Worm (Caenorhabditis elegans) whole organism, L1 larva: Measurements from ENCODE around the gene mdt-15.
A peak's percentile ranks its signal among the peaks of the same experiment; 100 is the strongest.

Experiments
- C04F5.9 ChIP-seq: sonication (generic microtip); optimal IDR thresholded peaks from 2 replicates; lab custom pipeline; 2016; ENCODE audit warnings: missing genetic modification characterization, missing compliant biosample characterization
- F16B12.6 ChIP-seq: fragments of 150-350 bp; optimal IDR thresholded peaks from 2 replicates; lab custom pipeline; 2014; ENCODE audit warnings: missing biosample characterization, missing genetic modification characterization
- aly-2 ChIP-seq: fragments of 150-350 bp; optimal IDR thresholded peaks from 2 replicates; lab custom pipeline; 2014; ENCODE audit warnings: missing biosample characterization, missing genetic modification characterization
- ama-1 ChIP-seq: fragments of 150-350 bp; optimal IDR thresholded peaks from 2 replicates; lab custom pipeline; 2014
- ceh-63 ChIP-seq: fragments of 200-800 bp; sonication (Bioruptor generic); optimal IDR thresholded peaks from 2 replicates; lab custom pipeline; 2018; ENCODE audit warnings: mild to moderate bottlenecking, missing genetic modification characterization, missing compliant biosample characterization
- ceh-8 ChIP-seq: fragments of 200-800 bp; sonication (Bioruptor generic); optimal IDR thresholded peaks from 2 replicates; lab custom pipeline; 2018; ENCODE audit warnings: mild to moderate bottlenecking, missing genetic modification characterization, moderate library complexity, missing compliant biosample characterization
- ceh-82 ChIP-seq, 3 experiments: fragments of 150-350 bp in 1 of 3; sonication (generic microtip) in 2 of 3; optimal IDR thresholded peaks; 2 replicates each; lab custom pipeline; 2014 to 2017; ENCODE audit warnings: missing biosample characterization in 3 of 3, missing genetic modification characterization in 3 of 3
- dsc-1 ChIP-seq: sonication (generic microtip); optimal IDR thresholded peaks from 2 replicates; lab custom pipeline; 2016; ENCODE audit warnings: mild to moderate bottlenecking, missing genetic modification characterization, missing compliant biosample characterization
- efl-3 ChIP-seq: fragments of 200-800 bp; sonication (Bioruptor generic); optimal IDR thresholded peaks from 2 replicates; lab custom pipeline; 2018; ENCODE audit warnings: mild to moderate bottlenecking, missing genetic modification characterization, missing compliant biosample characterization
- egl-27 ChIP-seq, 2 experiments: fragments of 150-350 bp in 1 of 2; sonication (generic microtip); optimal IDR thresholded peaks; 3 replicates each; lab custom pipeline; 2017 to 2018; ENCODE audit warnings: missing biosample characterization in 2 of 2, missing genetic modification characterization in 2 of 2, missing genetic modification reagents in 2 of 2
- elt-2 ChIP-seq: sonication (generic microtip); optimal IDR thresholded peaks from 2 replicates; lab custom pipeline; 2016; ENCODE audit warnings: missing genetic modification characterization, mild to moderate bottlenecking, inconsistent platforms, missing compliant biosample characterization, missing genetic modification reagents
- ets-5 ChIP-seq: fragments of 200-800 bp; sonication (Bioruptor generic); IDR thresholded peaks from 2 replicates; pipeline ENCODE4 v1.3.6; 2022; ENCODE audit warnings: missing genetic modification characterization, missing compliant biosample characterization
- fkh-10 ChIP-seq: sonication (generic microtip); optimal IDR thresholded peaks from 2 replicates; lab custom pipeline; 2017; ENCODE audit warnings: missing biosample characterization, missing genetic modification reagents, missing genetic modification characterization
- fkh-4 ChIP-seq: sonication (generic microtip); optimal IDR thresholded peaks from 2 replicates; lab custom pipeline; 2016; ENCODE audit warnings: missing compliant biosample characterization, missing genetic modification characterization, borderline replicate concordance
- fkh-8 ChIP-seq: sonication (generic microtip); optimal IDR thresholded peaks from 2 replicates; lab custom pipeline; 2016; ENCODE audit warnings: mild to moderate bottlenecking, missing genetic modification characterization, missing compliant biosample characterization
- fos-1 ChIP-seq: fragments of 150-350 bp; optimal IDR thresholded peaks from 2 replicates; lab custom pipeline; 2014; ENCODE audit warnings: missing biosample characterization, missing genetic modification characterization
- grh-1 ChIP-seq: fragments of 200-800 bp; sonication (Bioruptor generic); IDR thresholded peaks from 2 replicates; pipeline ENCODE4 v1.3.6; 2022; ENCODE audit warnings: missing genetic modification reagents, missing genetic modification characterization, missing compliant biosample characterization
- hlh-17 ChIP-seq: fragments of 200-800 bp; sonication (Bioruptor generic); optimal IDR thresholded peaks from 2 replicates; lab custom pipeline; 2018; ENCODE audit warnings: missing genetic modification characterization, mild to moderate bottlenecking, missing compliant biosample characterization, moderate library complexity, borderline replicate concordance
- hlh-4 ChIP-seq: sonication (generic microtip); optimal IDR thresholded peaks from 2 replicates; lab custom pipeline; 2016; ENCODE audit warnings: mild to moderate bottlenecking, missing genetic modification characterization, missing compliant biosample characterization
- isw-1 ChIP-seq: fragments of 200-800 bp; sonication (Bioruptor generic); IDR thresholded peaks from 2 replicates; pipeline ENCODE4 v1.3.6; 2022; ENCODE audit warnings: missing genetic modification characterization, missing compliant biosample characterization
- jun-1 ChIP-seq: fragments of 150-350 bp; optimal IDR thresholded peaks from 2 replicates; lab custom pipeline; 2014; ENCODE audit warnings: missing biosample characterization, missing genetic modification reagents, missing genetic modification characterization
- lin-13 ChIP-seq: fragments of 150-350 bp; optimal IDR thresholded peaks from 2 replicates; lab custom pipeline; 2014; ENCODE audit warnings: missing biosample characterization, missing genetic modification reagents, missing genetic modification characterization
- lin-14 ChIP-seq: fragments of 200-800 bp; sonication (Bioruptor generic); optimal IDR thresholded peaks from 2 replicates; lab custom pipeline; 2018; ENCODE audit warnings: mild to moderate bottlenecking, missing genetic modification characterization, moderate library complexity, missing compliant biosample characterization
- lin-15B ChIP-seq: fragments of 150-350 bp; sonication (generic microtip); optimal IDR thresholded peaks from 3 replicates; lab custom pipeline; 2014; ENCODE audit warnings: missing biosample characterization, missing genetic modification characterization
- lin-39 ChIP-seq: fragments of 150-350 bp; optimal IDR thresholded peaks from 2 replicates; lab custom pipeline; 2014; ENCODE audit warnings: missing biosample characterization, missing genetic modification reagents, missing genetic modification characterization
- lir-3 ChIP-seq: sonication (generic microtip); optimal IDR thresholded peaks from 2 replicates; lab custom pipeline; 2016; ENCODE audit warnings: mild to moderate bottlenecking, missing genetic modification characterization, moderate library complexity, missing compliant biosample characterization; ENCODE audit not compliant: poor library complexity
- lsy-2 ChIP-seq, 2 experiments: fragments of 150-350 bp; optimal IDR thresholded peaks; 2 replicates each; lab custom pipeline; 2014; ENCODE audit warnings: missing biosample characterization in 2 of 2, missing genetic modification characterization in 2 of 2
- mab-9 ChIP-seq: fragments of 200-800 bp; sonication (Bioruptor generic); IDR thresholded peaks from 2 replicates; pipeline ENCODE4 v1.3.6; 2022; ENCODE audit warnings: missing genetic modification reagents, missing genetic modification characterization, missing compliant biosample characterization
- mef-2 ChIP-seq: fragments of 150-350 bp; optimal IDR thresholded peaks from 2 replicates; lab custom pipeline; 2014; ENCODE audit warnings: missing biosample characterization, missing genetic modification characterization
- mep-1 ChIP-seq: fragments of 150-350 bp; optimal IDR thresholded peaks from 2 replicates; lab custom pipeline; 2014; ENCODE audit warnings: missing biosample characterization, missing genetic modification characterization
- nhr-12 ChIP-seq: sonication (generic microtip); optimal IDR thresholded peaks from 2 replicates; lab custom pipeline; 2017; ENCODE audit warnings: missing biosample characterization, missing genetic modification characterization
- nhr-20 ChIP-seq: sonication (generic microtip); optimal IDR thresholded peaks from 2 replicates; lab custom pipeline; 2016; ENCODE audit warnings: mild to moderate bottlenecking, missing genetic modification characterization, missing compliant biosample characterization
- nhr-28 ChIP-seq: fragments of 150-350 bp; optimal IDR thresholded peaks from 2 replicates; lab custom pipeline; 2014; ENCODE audit warnings: missing biosample characterization, missing genetic modification characterization
- nhr-71 ChIP-seq: sonication (generic microtip); optimal IDR thresholded peaks from 2 replicates; lab custom pipeline; 2016; ENCODE audit warnings: mild to moderate bottlenecking, missing genetic modification characterization, moderate library complexity, missing compliant biosample characterization
- nhr-76 ChIP-seq: sonication (generic microtip); optimal IDR thresholded peaks from 2 replicates; lab custom pipeline; 2017; ENCODE audit warnings: missing biosample characterization, missing genetic modification characterization
- pag-3 ChIP-seq: sonication (generic microtip); optimal IDR thresholded peaks from 2 replicates; lab custom pipeline; 2017; ENCODE audit warnings: missing genetic modification characterization, mild to moderate bottlenecking, missing compliant biosample characterization, antibody characterized with exemption, borderline replicate concordance; ENCODE audit not compliant: insufficient read depth
- pax-3 ChIP-seq: fragments of 200-800 bp; sonication (Bioruptor generic); optimal IDR thresholded peaks from 2 replicates; lab custom pipeline; 2018; ENCODE audit warnings: mild to moderate bottlenecking, missing genetic modification characterization, moderate library complexity, missing compliant biosample characterization
- pqm-1 ChIP-seq: sonication (generic microtip); optimal IDR thresholded peaks from 3 replicates; lab custom pipeline; 2017; ENCODE audit warnings: missing biosample characterization, missing genetic modification characterization
- skn-1 ChIP-seq: fragments of 150-350 bp; optimal IDR thresholded peaks from 2 replicates; lab custom pipeline; 2014; ENCODE audit warnings: missing biosample characterization, missing genetic modification characterization
- snpc-4 ChIP-seq: fragments of 150-350 bp; optimal IDR thresholded peaks from 2 replicates; lab custom pipeline; 2014; ENCODE audit warnings: missing biosample characterization, missing genetic modification characterization
- sup-37 ChIP-seq: fragments of 200-800 bp; sonication (Bioruptor generic); optimal IDR thresholded peaks from 2 replicates; lab custom pipeline; 2018; ENCODE audit warnings: mild to moderate bottlenecking, missing genetic modification characterization, missing compliant biosample characterization
- swsn-7 ChIP-seq: sonication (generic microtip); optimal IDR thresholded peaks from 2 replicates; lab custom pipeline; 2016; ENCODE audit warnings: missing genetic modification characterization, missing compliant biosample characterization
- tbx-2 ChIP-seq: sonication (generic microtip); optimal IDR thresholded peaks from 2 replicates; lab custom pipeline; 2016; ENCODE audit warnings: missing genetic modification characterization, missing compliant biosample characterization
- tlp-1 ChIP-seq: fragments of 150-350 bp; optimal IDR thresholded peaks from 2 replicates; lab custom pipeline; 2014; ENCODE audit warnings: missing biosample characterization, missing genetic modification characterization
- unc-130 ChIP-seq: fragments of 150-350 bp; optimal IDR thresholded peaks from 2 replicates; lab custom pipeline; 2017; ENCODE audit warnings: missing biosample characterization, missing genetic modification characterization, inconsistent platforms
- unc-30 ChIP-seq: sonication (generic microtip); optimal IDR thresholded peaks from 2 replicates; lab custom pipeline; 2017; ENCODE audit warnings: missing biosample characterization, missing genetic modification characterization
- unc-86 ChIP-seq: sonication (generic microtip); optimal IDR thresholded peaks from 2 replicates; lab custom pipeline; 2016; ENCODE audit warnings: missing genetic modification characterization, missing compliant biosample characterization
- vab-15 ChIP-seq: sonication (generic microtip); optimal IDR thresholded peaks from 2 replicates; lab custom pipeline; 2017; ENCODE audit warnings: missing genotype, mild to moderate bottlenecking, missing genetic modification characterization, missing compliant biosample characterization
- xbp-1 ChIP-seq: sonication (generic microtip); optimal IDR thresholded peaks from 2 replicates; lab custom pipeline; 2016; ENCODE audit warnings: missing genetic modification characterization, missing compliant biosample characterization
- zag-1 ChIP-seq: fragments of 150-350 bp; optimal IDR thresholded peaks from 2 replicates; lab custom pipeline; 2014; ENCODE audit warnings: missing biosample characterization, missing genetic modification characterization
- ztf-4 ChIP-seq: fragments of 150-350 bp; optimal IDR thresholded peaks from 2 replicates; lab custom pipeline; 2014; ENCODE audit warnings: missing biosample characterization, missing genetic modification characterization

Gene mdt-15

ce11 chrIII:5785273-5785929 is 48.1 kb downstream of the mdt-15 start, which contains the start of gene Y37B11A.3 (continued):
- peak; percentile 70 for TF ChIP-seq snpc-4 (tag; lab: Kevin White, UChicago)
- peak; percentile 82 for TF ChIP-seq skn-1
- TF ChIP-seq vab-15 (tag; lab: Kevin White, UChicago), result no peak
- no peak for TF ChIP-seq nhr-28 (tag; lab: Kevin White, UChicago)
- TF ChIP-seq tlp-1 (tag; lab: Kevin White, UChicago), result no peak
- no peak for TF ChIP-seq ceh-63 (GFP tag; lab: Kevin White, UChicago)
- no peak for TF ChIP-seq ets-5 (GFP tag; lab: Robert Waterston, UW)
- TF ChIP-seq mef-2 (tag; lab: Kevin White, UChicago), result no peak
- TF ChIP-seq ceh-82 (tag; optimal IDR thresholded peaks at IDR 0.05; lab: Kevin White, UChicago), result peak; percentile 87
- peak; percentile 71 for TF ChIP-seq lin-15B (tag; lab: Kevin White, UChicago)
- no peak for TF ChIP-seq egl-27 (tag; optimal IDR thresholded peaks at IDR 0.05; lab: Kevin White, UChicago)
- peak; percentile 76 for TF ChIP-seq aly-2
- TF ChIP-seq fkh-10 (GFP tag; lab: Kevin White, UChicago), result peak; percentile 11
- no peak for TF ChIP-seq unc-30 (tag; lab: Kevin White, UChicago)
- peak; percentile 81 for TF ChIP-seq swsn-7 (tag; lab: Kevin White, UChicago)
- TF ChIP-seq fos-1 (tag; lab: Kevin White, UChicago), result no peak
- no peak for TF ChIP-seq unc-130 (tag; lab: Kevin White, UChicago)
- peak; percentile 77 for TF ChIP-seq xbp-1 (tag; lab: Kevin White, UChicago)
- TF ChIP-seq lir-3 (tag; lab: Kevin White, UChicago), result peak; percentile 59
- peak; percentile 87 for TF ChIP-seq lin-14 (GFP tag; lab: Kevin White, UChicago)
- no peak for TF ChIP-seq ztf-4
- TF ChIP-seq jun-1 (tag; lab: Kevin White, UChicago), result peak; percentile 67
- peak; percentile 79 for TF ChIP-seq tbx-2
- TF ChIP-seq nhr-71 (tag; lab: Kevin White, UChicago), result peak; percentile 88
- no peak for TF ChIP-seq ama-1 (lab: Kevin White, UChicago)
- peak; percentile 29 for TF ChIP-seq elt-2 (tag; lab: Kevin White, UChicago)
- TF ChIP-seq C04F5.9 (tag; lab: Kevin White, UChicago), result peak; percentile 6
- TF ChIP-seq fkh-8 (tag; lab: Kevin White, UChicago), result peak; percentile 81
- no peak for TF ChIP-seq hlh-17 (GFP tag; lab: Kevin White, UChicago)
- no peak for TF ChIP-seq sup-37
- peak; percentile 85 for TF ChIP-seq mep-1
- peak; percentile 76 for TF ChIP-seq lin-13 (GFP tag; lab: Kevin White, UChicago)
- peak; percentile 63 for TF ChIP-seq grh-1 (GFP tag; lab: Robert Waterston, UW)
- TF ChIP-seq efl-3, result no peak
- peak; percentile 36 for TF ChIP-seq fkh-4
- no peak for TF ChIP-seq nhr-76 (tag; lab: Kevin White, UChicago)
- no peak for TF ChIP-seq pag-3 (tag; lab: Kevin White, UChicago)
- TF ChIP-seq zag-1 (tag; lab: Kevin White, UChicago), result no peak
- TF ChIP-seq mab-9 (GFP tag; lab: Robert Waterston, UW), result peak; percentile 62
- no peak for TF ChIP-seq hlh-4 (tag; lab: Kevin White, UChicago)
- TF ChIP-seq isw-1 (GFP tag; lab: Robert Waterston, UW), result peak; percentile 86
- TF ChIP-seq F16B12.6, result peak; percentile 61
- peak; percentile 78 for TF ChIP-seq dsc-1 (tag; lab: Kevin White, UChicago)
- TF ChIP-seq pqm-1 (tag; lab: Kevin White, UChicago), result no peak
- TF ChIP-seq lsy-2 (tag; optimal IDR thresholded peaks at IDR 0.05; lab: Kevin White, UChicago), result peak; percentile 81 to 83
- TF ChIP-seq nhr-20, result peak; percentile 81
- TF ChIP-seq nhr-12 (tag; lab: Kevin White, UChicago), result no peak
- peak; percentile 67 for TF ChIP-seq unc-86
- peak; percentile 71 for TF ChIP-seq pax-3 (tag; lab: Kevin White, UChicago)
- TF ChIP-seq ceh-8 (GFP tag; lab: Kevin White, UChicago), result peak; percentile 73
- TF ChIP-seq lin-39 (tag; lab: Kevin White, UChicago), result peak; percentile 20
- TF ChIP-seq, all 84 proteins: peak for 51
